Fruit fly (Drosophila melanogaster) whole organism, wandering third instar larva: Measurements from ENCODE around the gene HERC2.

Experiments
- Abd-B ChIP-seq: fragments of >200 bp; optimal IDR thresholded peaks from 2 replicates; lab custom pipeline; 2017; ENCODE audit warnings: missing biosample characterization, missing genetic modification characterization
- CG32264 ChIP-seq: fragments of 200-800 bp; sonication (Bioruptor generic); optimal IDR thresholded peaks from 2 replicates; lab custom pipeline; 2016; ENCODE audit warnings: missing biosample characterization, missing genetic modification characterization
- CG9705 ChIP-seq: fragments of 200-800 bp; sonication (Bioruptor generic); optimal IDR thresholded peaks from 2 replicates; lab custom pipeline; 2018; ENCODE audit warnings: missing biosample characterization, mild to moderate bottlenecking, missing genetic modification characterization
- CrebA ChIP-seq: fragments of 200-800 bp; sonication (Bioruptor generic); optimal IDR thresholded peaks from 2 replicates; lab custom pipeline; 2016; ENCODE audit warnings: missing biosample characterization, mild to moderate bottlenecking, missing genetic modification characterization, borderline replicate concordance
- Dfd ChIP-seq: fragments of >200 bp; optimal IDR thresholded peaks from 2 replicates; lab custom pipeline; 2017; ENCODE audit warnings: missing biosample characterization, missing genetic modification characterization
- Dif ChIP-seq: fragments of 200-275, 200-300 bp; sonication (Bioruptor generic); optimal IDR thresholded peaks from 2 replicates; lab custom pipeline; 2018; ENCODE audit warnings: missing biosample characterization, missing genetic modification characterization; ENCODE audit not compliant: partially characterized antibody
- GATAd ChIP-seq: sonication (Bioruptor generic); optimal IDR thresholded peaks from 2 replicates; lab custom pipeline; 2016; ENCODE audit warnings: missing biosample characterization, missing genetic modification characterization
- HLH106 ChIP-seq: fragments of 200-800 bp; optimal IDR thresholded peaks from 3 replicates; lab custom pipeline; 2019; ENCODE audit warnings: missing biosample characterization, mild to moderate bottlenecking, missing genetic modification characterization, moderate library complexity
- Hnf4 ChIP-seq: fragments of 200-800 bp; sonication (Bioruptor generic); optimal IDR thresholded peaks from 2 replicates; lab custom pipeline; 2016; ENCODE audit warnings: missing biosample characterization, mild to moderate bottlenecking, missing genetic modification characterization
- Hr78 ChIP-seq: fragments of >200 bp; optimal IDR thresholded peaks from 2 replicates; lab custom pipeline; 2017; ENCODE audit warnings: missing biosample characterization, missing genetic modification characterization
- Hr83 ChIP-seq: fragments of 200-300 bp; sonication (Bioruptor generic); optimal IDR thresholded peaks from 2 replicates; lab custom pipeline; 2016; ENCODE audit warnings: missing biosample characterization, mild to moderate bottlenecking, missing genetic modification characterization, moderate library complexity; ENCODE audit not compliant: poor library complexity, severe bottlenecking
- Jra ChIP-seq: sonication (Bioruptor generic); optimal IDR thresholded peaks from 2 replicates; lab custom pipeline; 2016; ENCODE audit warnings: missing biosample characterization, missing genetic modification characterization
- Mio ChIP-seq: sonication (Bioruptor generic); optimal IDR thresholded peaks from 2 replicates; lab custom pipeline; 2016; ENCODE audit warnings: missing biosample characterization, missing genetic modification characterization
- Myc ChIP-seq: fragments of >200 bp; optimal IDR thresholded peaks from 2 replicates; lab custom pipeline; 2017
- N ChIP-seq: fragments of >200 bp; optimal IDR thresholded peaks from 2 replicates; lab custom pipeline; 2018; ENCODE audit warnings: missing biosample characterization, missing external identifiers, missing genetic modification characterization
- OdsH ChIP-seq: fragments of 200-800 bp; sonication (Bioruptor generic); optimal IDR thresholded peaks from 2 replicates; lab custom pipeline; 2016; ENCODE audit warnings: missing biosample characterization, mild to moderate bottlenecking, missing genetic modification characterization
- Rel ChIP-seq, 2 experiments: fragments of 200-800 bp; sonication (Bioruptor generic) in 1 of 2; optimal IDR thresholded peaks; 2 replicates in 1 of 2; 3 replicates in 1 of 2; lab custom pipeline; 2016 to 2019; ENCODE audit warnings: mild to moderate bottlenecking in 2 of 2, missing biosample characterization in 2 of 2, missing genetic modification characterization in 2 of 2, moderate library complexity in 1 of 2
- Sp1 ChIP-seq: fragments of 200-800 bp; sonication (Bioruptor generic); optimal IDR thresholded peaks from 3 replicates; lab custom pipeline; 2019; ENCODE audit warnings: missing biosample characterization, mild to moderate bottlenecking, missing genetic modification characterization, moderate library complexity
- Vsx2 ChIP-seq: fragments of 200-300, 225-300 bp; sonication (Bioruptor generic); optimal IDR thresholded peaks from 2 replicates; lab custom pipeline; 2018; ENCODE audit warnings: missing biosample characterization, missing genetic modification characterization; ENCODE audit not compliant: partially characterized antibody
- br ChIP-seq: fragments of 200-800 bp; sonication (Bioruptor generic); optimal IDR thresholded peaks from 2 replicates; lab custom pipeline; 2016; ENCODE audit warnings: missing biosample characterization, missing genetic modification characterization
- brk ChIP-seq: fragments of 200-800 bp; sonication (Bioruptor generic); optimal IDR thresholded peaks from 2 replicates; lab custom pipeline; 2016; ENCODE audit warnings: missing biosample characterization, mild to moderate bottlenecking, missing genetic modification characterization
- dl ChIP-seq, 2 experiments: fragments of 175-275, 200-275 bp in 1 of 2; fragments of 200-275 bp in 1 of 2; sonication (Bioruptor generic); optimal IDR thresholded peaks; lab custom pipeline; 2018; ENCODE audit warnings: mild to moderate bottlenecking in 2 of 2, missing biosample characterization in 2 of 2, missing genetic modification characterization in 2 of 2, moderate library complexity in 2 of 2; ENCODE audit not compliant: partially characterized antibody in 2 of 2, insufficient read depth in 1 of 2
- dmrt93B ChIP-seq: fragments of 200-800 bp; sonication (Bioruptor generic); optimal IDR thresholded peaks from 2 replicates; lab custom pipeline; 2018; ENCODE audit warnings: missing biosample characterization, mild to moderate bottlenecking, missing genetic modification characterization
- dsf ChIP-seq: sonication (Bioruptor generic); optimal IDR thresholded peaks from 2 replicates; lab custom pipeline; 2016; ENCODE audit warnings: missing biosample characterization, missing genetic modification characterization, borderline replicate concordance
- ey ChIP-seq: fragments of 200-800 bp; sonication (Bioruptor generic); optimal IDR thresholded peaks from 2 replicates; lab custom pipeline; 2016; ENCODE audit warnings: missing biosample characterization, missing genetic modification characterization
- foxo ChIP-seq, 2 experiments: fragments of 200-800 bp; sonication (Bioruptor generic); optimal IDR thresholded peaks; 2 replicates in 1 of 2; 3 replicates in 1 of 2; lab custom pipeline; 2016 to 2017; ENCODE audit warnings: missing biosample characterization in 2 of 2, missing genetic modification characterization in 2 of 2
- fru ChIP-seq: fragments of 200-800 bp; sonication (Bioruptor generic); optimal IDR thresholded peaks from 3 replicates; lab custom pipeline; 2016; ENCODE audit warnings: missing biosample characterization, mild to moderate bottlenecking, missing genetic modification characterization
- h ChIP-seq: fragments of 200-800 bp; sonication (Bioruptor generic); optimal IDR thresholded peaks from 3 replicates; lab custom pipeline; 2016; ENCODE audit warnings: missing biosample characterization, mild to moderate bottlenecking, missing genetic modification characterization
- jim ChIP-seq: fragments of 175-275, 200-325 bp; sonication (Bioruptor generic); optimal IDR thresholded peaks from 2 replicates; lab custom pipeline; 2016; ENCODE audit warnings: missing biosample characterization, mild to moderate bottlenecking, missing genetic modification characterization
- lola ChIP-seq: fragments of >200 bp; optimal IDR thresholded peaks from 2 replicates; lab custom pipeline; 2017; ENCODE audit warnings: missing biosample characterization, missing genetic modification characterization
- pan ChIP-seq: fragments of >200 bp; optimal IDR thresholded peaks from 2 replicates; lab custom pipeline; 2017
- psq ChIP-seq: fragments of 200-800 bp; sonication (Bioruptor generic); optimal IDR thresholded peaks from 3 replicates; lab custom pipeline; 2017; ENCODE audit warnings: missing biosample characterization, mild to moderate bottlenecking, missing genetic modification characterization, moderate library complexity
- rgr ChIP-seq: fragments of 200-800 bp; sonication (Bioruptor generic); optimal IDR thresholded peaks from 3 replicates; lab custom pipeline; 2016; ENCODE audit warnings: missing biosample characterization, mild to moderate bottlenecking, missing genetic modification characterization
- sage ChIP-seq: fragments of 200-800 bp; sonication (Bioruptor generic); optimal IDR thresholded peaks from 2 replicates; lab custom pipeline; 2016; ENCODE audit warnings: missing biosample characterization, mild to moderate bottlenecking, missing genetic modification characterization
- sv ChIP-seq: fragments of 200-800 bp; sonication (Bioruptor generic); optimal IDR thresholded peaks from 3 replicates; lab custom pipeline; 2016; ENCODE audit warnings: missing biosample characterization, missing genetic modification characterization
- tai ChIP-seq: sonication (Bioruptor generic); optimal IDR thresholded peaks from 2 replicates; lab custom pipeline; 2016; ENCODE audit warnings: missing biosample characterization, missing genetic modification characterization
- usp ChIP-seq: fragments of >200 bp; optimal IDR thresholded peaks from 2 replicates; lab custom pipeline; 2017; ENCODE audit warnings: missing biosample characterization, missing genetic modification characterization
- woc ChIP-seq: sonication (Bioruptor generic); optimal IDR thresholded peaks from 2 replicates; lab custom pipeline; 2016; ENCODE audit warnings: missing biosample characterization, mild to moderate bottlenecking, missing genetic modification characterization

Gene HERC2

DNA sequence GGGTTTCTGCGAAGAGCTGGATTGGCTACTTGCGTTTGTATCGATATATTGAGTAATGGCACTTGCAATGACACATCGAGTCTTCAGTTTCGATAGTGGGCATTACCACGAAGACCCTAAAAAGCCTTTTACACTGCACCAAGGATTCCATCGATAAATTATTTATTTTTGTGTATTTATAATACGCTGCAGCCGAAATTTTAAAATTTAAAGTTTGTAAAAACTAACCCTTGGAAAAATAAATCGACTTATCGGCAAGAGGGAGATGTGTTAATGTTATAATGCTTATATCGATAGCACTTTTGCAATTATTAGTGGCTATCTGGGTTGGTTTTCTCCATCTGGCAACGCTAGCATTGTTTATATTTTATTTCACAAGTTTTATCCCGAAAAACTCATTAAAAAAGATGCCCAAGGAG lies 29.6 kb downstream of the HERC2 start, which contains the start of the genes Pp4-19C and cactin:
TSS of gene Pp4-19C (minus strand) at position 256 of the 419 bp plus-strand sequence.
TSS of gene cactin (plus strand) at position 323 of the 419 bp plus-strand sequence.
- TF ChIP-seq psq (GFP tag; lab: Kevin White, UChicago): peak; percentile 12
- TF ChIP-seq Hnf4: no peak
- TF ChIP-seq pan (lab: Kevin White, UChicago): no peak
- TF ChIP-seq br (GFP tag; lab: Kevin White, UChicago): no peak
- TF ChIP-seq sv (GFP tag; lab: Kevin White, UChicago): no peak
- peak; percentile 47 for TF ChIP-seq h (GFP tag; lab: Kevin White, UChicago)
- no peak for TF ChIP-seq CG32264 (GFP tag; lab: Kevin White, UChicago)
- TF ChIP-seq jim (GFP tag; lab: Kevin White, UChicago): no peak
- TF ChIP-seq HLH106 (tag; lab: Kevin White, UChicago): no peak
- no peak for TF ChIP-seq Dfd
- TF ChIP-seq OdsH (GFP tag; lab: Kevin White, UChicago): no peak
- TF ChIP-seq Vsx2 (GFP tag; lab: Kevin White, UChicago): no peak
- TF ChIP-seq CG9705 (GFP tag; lab: Kevin White, UChicago): no peak
- TF ChIP-seq foxo (GFP tag; optimal IDR thresholded peaks at IDR 0.05; lab: Kevin White, UChicago): peak in 1 of 2 experiments; percentile 36
- no peak for TF ChIP-seq woc (GFP tag; lab: Kevin White, UChicago)
- TF ChIP-seq usp (GFP tag; lab: Kevin White, UChicago): no peak
- no peak for TF ChIP-seq tai (GFP tag; lab: Kevin White, UChicago)
- TF ChIP-seq Abd-B (GFP tag; lab: Kevin White, UChicago): no peak
- TF ChIP-seq Dif (GFP tag; lab: Kevin White, UChicago): no peak
- TF ChIP-seq ey (GFP tag; lab: Kevin White, UChicago): peak; percentile 40
- TF ChIP-seq Myc (lab: Kevin White, UChicago): no peak
- TF ChIP-seq sage (GFP tag; lab: Kevin White, UChicago): no peak
- no peak for TF ChIP-seq dmrt93B (GFP tag; lab: Kevin White, UChicago)
- no peak for TF ChIP-seq CrebA (GFP tag; lab: Kevin White, UChicago)
- no peak for TF ChIP-seq fru
- no peak for TF ChIP-seq N (GFP tag; lab: Kevin White, UChicago)
- no peak for TF ChIP-seq Hr83 (GFP tag; lab: Kevin White, UChicago)
- no peak for TF ChIP-seq Mio (GFP tag; lab: Kevin White, UChicago)
- TF ChIP-seq Sp1 (GFP tag; lab: Kevin White, UChicago): no peak
- no peak for TF ChIP-seq brk (GFP tag; lab: Kevin White, UChicago)
- no peak for TF ChIP-seq Jra (GFP tag; lab: Kevin White, UChicago)
- no peak for TF ChIP-seq Hr78 (GFP tag; lab: Kevin White, UChicago)
- no peak for TF ChIP-seq dl (GFP tag; optimal IDR thresholded peaks at IDR 0.05; lab: Kevin White, UChicago; ENCODE audit: insufficient read depth in 1 of 2, partially characterized antibody in 2 of 2)
- TF ChIP-seq dsf: no peak
- no peak for TF ChIP-seq GATAd (GFP tag; lab: Kevin White, UChicago)
- no peak for TF ChIP-seq lola (GFP tag; lab: Kevin White, UChicago)
- peak; percentile 40 for TF ChIP-seq rgr
- TF ChIP-seq Rel (GFP tag; optimal IDR thresholded peaks at IDR 0.05; lab: Kevin White, UChicago): no peak
- no peak for TF ChIP-seq Rel (tag; optimal IDR thresholded peaks at IDR 0.05; lab: Kevin White, UChicago)
- TF ChIP-seq, all 38 proteins: peak for 5

DNA sequence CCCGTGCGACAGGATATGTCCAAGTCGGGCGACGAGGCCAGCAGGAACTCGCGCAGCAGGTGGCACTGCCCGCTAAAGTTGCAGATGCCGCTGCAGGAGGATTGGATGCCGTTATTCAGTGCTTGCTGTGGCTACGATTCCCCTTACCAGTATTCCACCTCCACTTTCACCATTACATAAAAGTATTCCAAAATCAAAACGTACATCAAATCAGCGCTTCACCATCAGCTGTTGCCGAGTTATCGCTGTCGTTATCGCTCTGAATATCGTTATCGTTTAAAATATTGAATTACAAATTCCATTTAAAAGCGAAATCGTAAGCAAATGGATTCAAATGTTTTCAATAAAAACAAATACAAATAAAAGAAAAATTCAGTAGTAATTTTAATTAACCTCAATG lies 32.6 kb downstream of the HERC2 start, which contains the start of gene CG15456:
TSS of gene CG15456 (minus strand) at position 225 of the 400 bp plus-strand sequence.
- peak; percentile 49 for TF ChIP-seq rgr
- no peak for TF ChIP-seq woc (GFP tag; lab: Kevin White, UChicago)
- TF ChIP-seq, all 38 proteins: peak for 1
